Fruit fly (Drosophila melanogaster) whole organism, wandering third instar larva: ENCODE results near the gene CG3106.

ENCODE experiments used
- Abd-B ChIP-seq: fragments of >200 bp; optimal IDR thresholded peaks from 2 replicates; lab custom pipeline; 2017; ENCODE audit warnings: missing biosample characterization, missing genetic modification characterization
- Dfd ChIP-seq: fragments of >200 bp; optimal IDR thresholded peaks from 2 replicates; lab custom pipeline; 2017; ENCODE audit warnings: missing biosample characterization, missing genetic modification characterization
- Dif ChIP-seq: fragments of 200-275, 200-300 bp; sonication (Bioruptor generic); optimal IDR thresholded peaks from 2 replicates; lab custom pipeline; 2018; ENCODE audit warnings: missing biosample characterization, missing genetic modification characterization; ENCODE audit not compliant: partially characterized antibody
- HLH106 ChIP-seq: fragments of 200-800 bp; optimal IDR thresholded peaks from 3 replicates; lab custom pipeline; 2019; ENCODE audit warnings: missing biosample characterization, mild to moderate bottlenecking, missing genetic modification characterization, moderate library complexity
- Hnf4 ChIP-seq: fragments of 200-800 bp; sonication (Bioruptor generic); optimal IDR thresholded peaks from 2 replicates; lab custom pipeline; 2016; ENCODE audit warnings: missing biosample characterization, mild to moderate bottlenecking, missing genetic modification characterization
- Jra ChIP-seq: sonication (Bioruptor generic); optimal IDR thresholded peaks from 2 replicates; lab custom pipeline; 2016; ENCODE audit warnings: missing biosample characterization, missing genetic modification characterization
- Myc ChIP-seq: fragments of >200 bp; optimal IDR thresholded peaks from 2 replicates; lab custom pipeline; 2017
- N ChIP-seq: fragments of >200 bp; optimal IDR thresholded peaks from 2 replicates; lab custom pipeline; 2018; ENCODE audit warnings: missing biosample characterization, missing external identifiers, missing genetic modification characterization
- Rel ChIP-seq, 2 experiments: fragments of 200-800 bp; sonication (Bioruptor generic) in 1 of 2; optimal IDR thresholded peaks; 2 replicates in 1 of 2; 3 replicates in 1 of 2; lab custom pipeline; 2016 to 2019; ENCODE audit warnings: mild to moderate bottlenecking in 2 of 2, missing biosample characterization in 2 of 2, missing genetic modification characterization in 2 of 2, moderate library complexity in 1 of 2
- Sp1 ChIP-seq: fragments of 200-800 bp; sonication (Bioruptor generic); optimal IDR thresholded peaks from 3 replicates; lab custom pipeline; 2019; ENCODE audit warnings: missing biosample characterization, mild to moderate bottlenecking, missing genetic modification characterization, moderate library complexity
- dl ChIP-seq, 2 experiments: fragments of 175-275, 200-275 bp in 1 of 2; fragments of 200-275 bp in 1 of 2; sonication (Bioruptor generic); optimal IDR thresholded peaks; lab custom pipeline; 2018; ENCODE audit warnings: mild to moderate bottlenecking in 2 of 2, missing biosample characterization in 2 of 2, missing genetic modification characterization in 2 of 2, moderate library complexity in 2 of 2; ENCODE audit not compliant: partially characterized antibody in 2 of 2, insufficient read depth in 1 of 2
- dmrt93B ChIP-seq: fragments of 200-800 bp; sonication (Bioruptor generic); optimal IDR thresholded peaks from 2 replicates; lab custom pipeline; 2018; ENCODE audit warnings: missing biosample characterization, mild to moderate bottlenecking, missing genetic modification characterization
- dsf ChIP-seq: sonication (Bioruptor generic); optimal IDR thresholded peaks from 2 replicates; lab custom pipeline; 2016; ENCODE audit warnings: missing biosample characterization, missing genetic modification characterization, borderline replicate concordance
- ey ChIP-seq: fragments of 200-800 bp; sonication (Bioruptor generic); optimal IDR thresholded peaks from 2 replicates; lab custom pipeline; 2016; ENCODE audit warnings: missing biosample characterization, missing genetic modification characterization
- foxo ChIP-seq, 2 experiments: fragments of 200-800 bp; sonication (Bioruptor generic); optimal IDR thresholded peaks; 2 replicates in 1 of 2; 3 replicates in 1 of 2; lab custom pipeline; 2016 to 2017; ENCODE audit warnings: missing biosample characterization in 2 of 2, missing genetic modification characterization in 2 of 2
- fru ChIP-seq: fragments of 200-800 bp; sonication (Bioruptor generic); optimal IDR thresholded peaks from 3 replicates; lab custom pipeline; 2016; ENCODE audit warnings: missing biosample characterization, mild to moderate bottlenecking, missing genetic modification characterization
- h ChIP-seq: fragments of 200-800 bp; sonication (Bioruptor generic); optimal IDR thresholded peaks from 3 replicates; lab custom pipeline; 2016; ENCODE audit warnings: missing biosample characterization, mild to moderate bottlenecking, missing genetic modification characterization
- lola ChIP-seq: fragments of >200 bp; optimal IDR thresholded peaks from 2 replicates; lab custom pipeline; 2017; ENCODE audit warnings: missing biosample characterization, missing genetic modification characterization
- psq ChIP-seq: fragments of 200-800 bp; sonication (Bioruptor generic); optimal IDR thresholded peaks from 3 replicates; lab custom pipeline; 2017; ENCODE audit warnings: missing biosample characterization, mild to moderate bottlenecking, missing genetic modification characterization, moderate library complexity
- rgr ChIP-seq: fragments of 200-800 bp; sonication (Bioruptor generic); optimal IDR thresholded peaks from 3 replicates; lab custom pipeline; 2016; ENCODE audit warnings: missing biosample characterization, mild to moderate bottlenecking, missing genetic modification characterization
- sage ChIP-seq: fragments of 200-800 bp; sonication (Bioruptor generic); optimal IDR thresholded peaks from 2 replicates; lab custom pipeline; 2016; ENCODE audit warnings: missing biosample characterization, mild to moderate bottlenecking, missing genetic modification characterization
- usp ChIP-seq: fragments of >200 bp; optimal IDR thresholded peaks from 2 replicates; lab custom pipeline; 2017; ENCODE audit warnings: missing biosample characterization, missing genetic modification characterization
- woc ChIP-seq: sonication (Bioruptor generic); optimal IDR thresholded peaks from 2 replicates; lab custom pipeline; 2016; ENCODE audit warnings: missing biosample characterization, mild to moderate bottlenecking, missing genetic modification characterization

CG3106 gene

DNA sequence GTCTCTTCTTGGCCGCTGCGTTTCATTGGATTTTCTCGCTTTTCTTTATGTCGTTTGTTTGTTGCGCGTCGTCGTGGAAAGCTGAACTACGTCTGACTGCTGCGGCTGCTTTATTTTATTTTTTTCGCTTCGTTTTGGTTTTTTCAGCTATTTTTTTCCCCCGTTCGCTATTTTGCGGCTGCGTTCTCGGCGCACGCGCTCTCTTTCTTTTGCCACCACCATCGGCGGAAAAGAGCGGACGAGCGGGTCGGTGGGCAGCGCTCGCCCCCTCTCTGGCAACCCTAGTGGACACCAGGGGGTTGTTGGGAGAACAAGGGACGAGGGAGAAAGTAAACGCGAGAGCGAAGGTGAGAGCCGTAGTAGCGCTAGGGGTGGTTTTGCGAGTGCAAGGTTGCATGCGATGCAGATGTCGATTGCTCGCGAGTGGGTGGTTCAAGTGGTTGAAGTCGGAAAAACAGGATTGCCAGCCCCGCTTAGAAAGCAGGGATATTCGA is 23.7 kb downstream of the CG3106 start:
- TF ChIP-seq Jra (no peak), dsf (GFP tag; lab: Kevin White, UChicago) (no peak), Hnf4 (GFP tag; lab: Kevin White, UChicago) (no peak), Dif (GFP tag; lab: Kevin White, UChicago) (no peak), dmrt93B (GFP tag; lab: Kevin White, UChicago) (no peak), usp (GFP tag; lab: Kevin White, UChicago) (no peak), dl (GFP tag; optimal IDR thresholded peaks at IDR 0.05; lab: Kevin White, UChicago; ENCODE audit: insufficient read depth in 1 of 2, partially characterized antibody in 2 of 2) (peak in 1 of 2 experiments; percentile 32)

DNA sequence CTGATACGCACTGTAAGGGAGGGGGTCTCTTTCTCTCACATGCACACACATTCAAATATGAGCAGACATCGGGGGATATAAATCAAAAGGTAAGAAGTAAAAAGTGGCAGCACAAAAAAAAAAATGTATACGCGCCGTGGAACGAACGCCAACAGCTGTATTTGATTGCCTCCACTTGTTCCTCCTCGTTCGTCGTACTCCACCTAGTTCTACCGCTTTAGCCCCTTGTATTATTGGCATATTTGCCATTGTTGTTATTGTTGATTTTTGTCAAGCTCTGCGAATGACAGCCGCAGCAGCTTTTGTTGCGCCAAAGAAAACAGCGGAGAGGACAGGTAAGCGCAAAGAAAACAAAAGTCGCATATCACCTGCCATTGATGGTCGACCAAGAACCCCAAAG is 25.9 kb downstream of the CG3106 start:
- TF ChIP-seq h (GFP tag; lab: Kevin White, UChicago) (peak; percentile 23), Dfd (GFP tag; lab: Kevin White, UChicago) (no peak), woc (peak; percentile 0), Hnf4 (GFP tag; lab: Kevin White, UChicago) (peak; percentile 20), sage (GFP tag; lab: Kevin White, UChicago) (peak; percentile 39), Myc (lab: Kevin White, UChicago) (no peak), lola (no peak), psq (GFP tag; lab: Kevin White, UChicago) (peak; percentile 36), rgr (GFP tag; lab: Kevin White, UChicago) (peak; percentile 17), Sp1 (peak; percentile 7)
- TF ChIP-seq, all 38 proteins: peak for 7

DNA sequence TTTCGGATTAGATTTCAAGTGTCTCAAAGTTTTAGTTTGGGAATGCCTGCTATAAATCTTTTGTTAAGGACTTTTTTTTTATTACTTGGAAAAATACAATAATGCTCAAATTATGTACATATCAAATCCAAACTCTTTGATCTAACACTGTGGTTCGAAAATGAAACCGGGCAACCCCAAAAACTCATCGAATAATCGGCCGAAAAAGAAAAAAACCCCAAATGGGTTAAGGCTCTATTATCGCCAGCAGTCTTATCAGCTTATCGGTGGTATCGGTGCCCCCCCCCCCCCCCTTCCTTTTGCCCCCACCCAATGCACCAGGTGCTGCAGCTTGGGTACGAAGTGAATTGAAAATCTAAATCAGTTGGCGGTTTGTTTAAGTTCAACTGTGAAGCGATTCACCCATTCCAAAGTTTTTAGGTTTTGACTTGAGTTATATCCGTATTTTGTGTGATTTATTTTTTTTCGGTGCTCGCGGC is 45.1 kb downstream of the CG3106 start:
- TF ChIP-seq Dif (GFP tag; lab: Kevin White, UChicago): no peak
- no peak for TF ChIP-seq Jra
- TF ChIP-seq Sp1: no peak
- no peak for TF ChIP-seq N (GFP tag; lab: Kevin White, UChicago)
- TF ChIP-seq Rel (GFP tag; optimal IDR thresholded peaks at IDR 0.05; lab: Kevin White, UChicago): no peak
- TF ChIP-seq Rel (tag; optimal IDR thresholded peaks at IDR 0.05; lab: Kevin White, UChicago): peak; percentile 97

DNA sequence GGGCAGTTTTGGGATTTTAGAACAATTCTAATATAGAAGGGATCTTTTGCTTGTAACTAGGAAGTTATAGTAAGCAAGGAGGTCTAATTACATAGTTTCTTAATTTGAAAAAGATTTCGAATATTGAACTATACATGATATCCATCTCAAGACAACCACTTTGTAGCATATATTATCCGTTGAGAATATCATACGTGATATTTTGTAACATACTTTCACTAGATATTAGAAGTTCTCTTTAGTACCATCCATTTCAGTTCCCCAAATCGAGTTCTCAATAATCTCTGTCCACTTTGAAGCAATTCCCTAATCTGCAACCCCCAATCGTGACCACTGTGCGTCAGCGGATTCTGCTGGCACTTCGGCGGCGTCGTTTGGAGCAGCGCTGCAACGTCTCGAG is 47.2 kb downstream of the CG3106 start:
- TF ChIP-seq Abd-B (GFP tag; lab: Kevin White, UChicago) (no peak), ey (peak; percentile 23), psq (GFP tag; lab: Kevin White, UChicago) (peak; percentile 24), Sp1 (peak; percentile 7), dl (GFP tag; optimal IDR thresholded peaks at IDR 0.05; lab: Kevin White, UChicago; ENCODE audit: insufficient read depth in 1 of 2, partially characterized antibody in 2 of 2) (no peak), foxo (GFP tag; optimal IDR thresholded peaks at IDR 0.05; lab: Kevin White, UChicago) (peak in 1 of 2 experiments; percentile 46), fru (GFP tag; lab: Kevin White, UChicago) (peak; percentile 46), HLH106 (tag; lab: Kevin White, UChicago) (peak; percentile 12), rgr (GFP tag; lab: Kevin White, UChicago) (peak; percentile 22)
- TF ChIP-seq, all 38 proteins: peak for 7
